Fruit fly (Drosophila melanogaster) whole organism, embryonic: Measurements from ENCODE around the gene RpL23A.

ENCODE experiments used
- Adf1 ChIP-seq: fragments of 200-800 bp; sonication (Bioruptor generic); IDR thresholded peaks from 2 replicates; pipeline ENCODE4 v1.3.6; 2022; ENCODE audit warnings: missing biosample characterization, missing genetic modification characterization
- Bgb ChIP-seq: fragments of 200-800 bp; sonication (Bioruptor generic); IDR thresholded peaks from 2 replicates; pipeline ENCODE4 v1.3.6; 2022; ENCODE audit warnings: missing biosample characterization, missing genetic modification characterization; ENCODE audit not compliant: partially characterized antibody
- CG1024 ChIP-seq: fragments of 200-800 bp; sonication (Bioruptor generic); IDR thresholded peaks from 2 replicates; pipeline ENCODE4 v1.3.6; 2022; ENCODE audit warnings: missing biosample characterization, missing genetic modification characterization
- CG10543 ChIP-seq: fragments of 200-800 bp; sonication (Bioruptor generic); optimal IDR thresholded peaks from 3 replicates; lab custom pipeline; 2017; ENCODE audit warnings: missing biosample characterization, mild to moderate bottlenecking, missing genetic modification characterization, moderate library complexity
- CG11085 ChIP-seq: fragments of 200-800 bp; sonication (Bioruptor generic); IDR thresholded peaks from 2 replicates; pipeline ENCODE4 v1.3.6; 2022; ENCODE audit warnings: missing biosample characterization, missing genetic modification characterization
- CG11560 ChIP-seq: fragments of 200-800 bp; sonication (Bioruptor generic); IDR thresholded peaks from 3 replicates; pipeline ENCODE4 v1.3.6; 2022; ENCODE audit warnings: missing biosample characterization, missing genetic modification characterization
- CG14710 ChIP-seq: fragments of 200-800 bp; sonication (Bioruptor generic); optimal IDR thresholded peaks from 3 replicates; lab custom pipeline; 2019; ENCODE audit warnings: missing biosample characterization, mild to moderate bottlenecking, missing genetic modification characterization, moderate library complexity
- CG18011 ChIP-seq: fragments of 200-800 bp; sonication (Bioruptor generic); optimal IDR thresholded peaks from 2 replicates; lab custom pipeline; 2017; ENCODE audit warnings: missing biosample characterization, missing genetic modification characterization, mild to moderate bottlenecking, moderate library complexity, missing genotype
- CG18476 ChIP-seq: fragments of 200-800 bp; sonication (Bioruptor generic); optimal IDR thresholded peaks from 2 replicates; lab custom pipeline; 2016; ENCODE audit warnings: missing biosample characterization, mild to moderate bottlenecking, missing genetic modification characterization
- CG30403 ChIP-seq: fragments of 200-800 bp; sonication (Bioruptor generic); optimal IDR thresholded peaks from 3 replicates; lab custom pipeline; 2016; ENCODE audit warnings: missing biosample characterization, missing genetic modification characterization
- CG32532 ChIP-seq: fragments of 200-800 bp; sonication (Bioruptor generic); IDR thresholded peaks from 2 replicates; pipeline ENCODE4 v1.3.6; 2022; ENCODE audit warnings: missing biosample characterization, missing genetic modification characterization
- CG32767 ChIP-seq: fragments of 200-800 bp; sonication (Bioruptor generic); IDR thresholded peaks from 2 replicates; pipeline ENCODE4 v1.3.6; 2022; ENCODE audit warnings: missing biosample characterization, missing genetic modification characterization
- CG33213 ChIP-seq: fragments of 200-800 bp; sonication (Bioruptor generic); optimal IDR thresholded peaks from 3 replicates; lab custom pipeline; 2016; ENCODE audit warnings: missing biosample characterization, missing genetic modification characterization
- CG3407 ChIP-seq: fragments of 200-800 bp; sonication (Bioruptor generic); optimal IDR thresholded peaks from 2 replicates; lab custom pipeline; 2018; ENCODE audit warnings: missing biosample characterization, mild to moderate bottlenecking, missing genetic modification characterization
- CG34422 ChIP-seq: fragments of 200-800 bp; sonication (Bioruptor generic); IDR thresholded peaks from 3 replicates; pipeline ENCODE4 v1.3.6; 2022; ENCODE audit warnings: missing biosample characterization, missing genetic modification characterization
- CG3847 ChIP-seq: fragments of 200-800 bp; sonication (Bioruptor generic); IDR thresholded peaks from 2 replicates; pipeline ENCODE4 v1.3.6; 2022; ENCODE audit warnings: missing biosample characterization, missing genetic modification characterization
- CG6175 ChIP-seq: fragments of 200-800 bp; sonication (Bioruptor generic); IDR thresholded peaks from 3 replicates; pipeline ENCODE4 v1.3.6; 2022; ENCODE audit warnings: missing biosample characterization, missing genetic modification characterization
- CG6813 ChIP-seq: fragments of 200-800 bp; sonication (Bioruptor generic); optimal IDR thresholded peaks from 2 replicates; lab custom pipeline; 2017; ENCODE audit warnings: missing biosample characterization, missing genetic modification characterization, mild to moderate bottlenecking, moderate library complexity, missing genetic modification reagents
- CHES-1-like ChIP-seq: fragments of 200-800 bp; sonication (Bioruptor generic); optimal IDR thresholded peaks from 2 replicates; lab custom pipeline; 2016; ENCODE audit warnings: missing biosample characterization, missing genetic modification characterization
- Deaf1 ChIP-seq: fragments of 200-800 bp; optimal IDR thresholded peaks from 3 replicates; lab custom pipeline; 2019; ENCODE audit warnings: missing biosample characterization, mild to moderate bottlenecking, missing genetic modification characterization, moderate library complexity
- Dip2 ChIP-seq: fragments of 200-800 bp; sonication (Bioruptor generic); IDR thresholded peaks from 2 replicates; pipeline ENCODE4 v1.3.6; 2022; ENCODE audit warnings: missing biosample characterization, missing genetic modification characterization
- Ets65A ChIP-seq: fragments of 200-800 bp; sonication (Bioruptor generic); peaks from one replicate; lab custom pipeline; 2016; ENCODE audit warnings: missing biosample characterization, missing genetic modification characterization
- Hmr ChIP-seq: fragments of 200-800 bp; sonication (Bioruptor generic); optimal IDR thresholded peaks from 3 replicates; lab custom pipeline; 2017; ENCODE audit warnings: mild to moderate bottlenecking, missing biosample characterization, missing genetic modification reagents, missing genetic modification characterization
- Hr39 ChIP-seq: fragments of >200 bp; optimal IDR thresholded peaks from 2 replicates; lab custom pipeline; 2017
- MBD-R2 ChIP-seq: fragments of 200-800 bp; sonication (Bioruptor generic); IDR thresholded peaks from 2 replicates; pipeline ENCODE4 v1.3.6; 2022; ENCODE audit warnings: missing biosample characterization, missing genetic modification characterization
- Med ChIP-seq: fragments of 200-800 bp; sonication (Bioruptor generic); peaks from one replicate; lab custom pipeline; 2016; ENCODE audit warnings: missing biosample characterization, missing genetic modification characterization, mild to moderate bottlenecking, inconsistent platforms, moderate library complexity
- Nf-YB ChIP-seq: fragments of 200-800 bp; sonication (Bioruptor generic); optimal IDR thresholded peaks from 3 replicates; lab custom pipeline; 2019; ENCODE audit warnings: missing biosample characterization, mild to moderate bottlenecking, missing genetic modification characterization, moderate library complexity
- Nf-YC ChIP-seq: fragments of 200-800 bp; optimal IDR thresholded peaks from 3 replicates; lab custom pipeline; 2019; ENCODE audit warnings: missing biosample characterization, mild to moderate bottlenecking, missing genetic modification characterization, moderate library complexity
- Optix ChIP-seq: fragments of 200-800 bp; sonication (Bioruptor generic); IDR thresholded peaks from 3 replicates; pipeline ENCODE4 v1.3.6; 2022; ENCODE audit warnings: missing biosample characterization, missing genetic modification characterization
- Scr ChIP-seq: fragments of 200-800 bp; sonication (Bioruptor generic); IDR thresholded peaks from 2 replicates; pipeline ENCODE4 v1.3.6; 2022; ENCODE audit warnings: missing biosample characterization, missing genetic modification characterization; ENCODE audit not compliant: partially characterized antibody
- Vsx1 ChIP-seq: fragments of 200-800 bp; sonication (Bioruptor generic); optimal IDR thresholded peaks from 2 replicates; lab custom pipeline; 2017; ENCODE audit warnings: missing biosample characterization, mild to moderate bottlenecking, missing genetic modification characterization, missing genetic modification reagents
- ac ChIP-seq: fragments of 200-800 bp; sonication (Bioruptor generic); optimal IDR thresholded peaks from 3 replicates; lab custom pipeline; 2017; ENCODE audit warnings: missing biosample characterization, mild to moderate bottlenecking, missing genetic modification characterization
- ase ChIP-seq: fragments of 200-800 bp; sonication (Bioruptor generic); IDR thresholded peaks from 3 replicates; pipeline ENCODE4 v1.3.6; 2022; ENCODE audit warnings: missing biosample characterization, missing genetic modification characterization
- caup ChIP-seq: fragments of 200-800 bp; sonication (Bioruptor generic); optimal IDR thresholded peaks from 3 replicates; lab custom pipeline; 2017; ENCODE audit warnings: missing biosample characterization, mild to moderate bottlenecking, missing genetic modification characterization, moderate library complexity; ENCODE audit not compliant: severe bottlenecking
- chif ChIP-seq, 2 experiments: fragments of 200-800 bp; sonication (Bioruptor generic); optimal IDR thresholded peaks; 3 replicates each; lab custom pipeline; 2016; ENCODE audit warnings: missing biosample characterization in 2 of 2, missing genetic modification characterization in 2 of 2
- chn ChIP-seq: fragments of 200-800 bp; sonication (Bioruptor generic); optimal IDR thresholded peaks from 2 replicates; lab custom pipeline; 2016; ENCODE audit warnings: missing biosample characterization, missing genetic modification characterization
- ewg ChIP-seq: fragments of 200-800 bp; sonication (Bioruptor generic); optimal IDR thresholded peaks from 3 replicates; lab custom pipeline; 2017; ENCODE audit warnings: mild to moderate bottlenecking, missing biosample characterization, missing genetic modification reagents, missing genetic modification characterization
- eyg ChIP-seq: fragments of 200-800 bp; sonication (Bioruptor generic); optimal IDR thresholded peaks from 3 replicates; lab custom pipeline; 2016; ENCODE audit warnings: missing biosample characterization, missing genetic modification characterization
- fd96Cb ChIP-seq: fragments of 200-800 bp; sonication (Bioruptor generic); optimal IDR thresholded peaks from 2 replicates; lab custom pipeline; 2018; ENCODE audit warnings: missing biosample characterization, mild to moderate bottlenecking, missing genetic modification characterization, moderate library complexity
- knrl ChIP-seq: fragments of 200-800 bp; sonication (Bioruptor generic); IDR thresholded peaks from 3 replicates; pipeline ENCODE4 v1.3.6; 2022; ENCODE audit warnings: missing biosample characterization, missing genetic modification characterization; ENCODE audit not compliant: partially characterized antibody
- nmo ChIP-seq: fragments of 200-800 bp; sonication (Bioruptor generic); optimal IDR thresholded peaks from 2 replicates; lab custom pipeline; 2018; ENCODE audit warnings: missing biosample characterization, mild to moderate bottlenecking, missing genetic modification characterization, moderate library complexity
- onecut ChIP-seq: fragments of 200-800 bp; sonication (Bioruptor generic); IDR thresholded peaks from 2 replicates; pipeline ENCODE4 v1.3.6; 2022; ENCODE audit warnings: missing biosample characterization, missing genetic modification characterization
- sens ChIP-seq: fragments of 200-800 bp; sonication (Bioruptor generic); peaks from one replicate; lab custom pipeline; 2016; ENCODE audit warnings: missing biosample characterization, missing genetic modification characterization
- seq ChIP-seq: fragments of 200-800 bp; sonication (Bioruptor generic); IDR thresholded peaks from 2 replicates; pipeline ENCODE4 v1.3.6; 2022; ENCODE audit warnings: missing biosample characterization, missing genetic modification characterization
- shn ChIP-seq: fragments of 200-800 bp; sonication (Bioruptor generic); optimal IDR thresholded peaks from 3 replicates; lab custom pipeline; 2016; ENCODE audit warnings: missing biosample characterization, missing genetic modification characterization
- sna ChIP-seq: fragments of 200-800 bp; sonication (Bioruptor generic); IDR thresholded peaks from 2 replicates; pipeline ENCODE4 v1.3.6; 2022; ENCODE audit warnings: missing biosample characterization, missing genetic modification characterization; ENCODE audit not compliant: partially characterized antibody
- so ChIP-seq: fragments of 200-800 bp; sonication (Bioruptor generic); IDR thresholded peaks from 3 replicates; pipeline ENCODE4 v1.3.6; 2022; ENCODE audit warnings: missing biosample characterization, missing genetic modification characterization
- sr ChIP-seq: fragments of 200-800 bp; sonication (Bioruptor generic); IDR thresholded peaks from 3 replicates; pipeline ENCODE4 v1.3.6; 2022; ENCODE audit warnings: missing biosample characterization, missing genetic modification characterization
- trh ChIP-seq: fragments of 200-800 bp; sonication (Bioruptor generic); optimal IDR thresholded peaks from 2 replicates; lab custom pipeline; 2016; ENCODE audit warnings: missing biosample characterization, missing genetic modification characterization
- zen2 ChIP-seq: fragments of 200-800 bp; sonication (Bioruptor generic); IDR thresholded peaks from 3 replicates; pipeline ENCODE4 v1.3.6; 2022; ENCODE audit warnings: missing biosample characterization, missing genetic modification characterization; ENCODE audit not compliant: partially characterized antibody

The RpL23A gene

DNA sequence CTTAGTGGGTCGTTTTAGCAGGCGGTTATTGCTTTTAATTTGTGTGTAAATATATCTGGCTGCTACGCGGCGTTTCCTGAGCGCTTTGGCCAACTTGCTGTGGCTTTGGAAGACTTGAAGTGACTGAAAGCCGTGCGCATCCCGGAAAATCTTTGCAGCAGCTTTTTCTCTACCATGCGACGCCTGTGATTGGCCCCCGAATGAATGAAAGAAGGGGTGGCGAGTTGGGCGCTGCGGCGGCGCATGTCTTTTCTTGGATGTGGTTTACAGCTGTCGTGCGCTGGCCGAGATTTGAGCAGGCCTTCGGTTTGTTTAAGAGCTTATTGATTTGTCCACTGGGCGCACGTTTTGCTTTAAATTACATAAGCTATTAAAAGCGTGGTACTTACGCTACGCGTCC is 4.9 kb downstream of the RpL23A start:
- TF ChIP-seq Nf-YB (GFP tag; lab: Kevin White, UChicago) (peak; percentile 81), ewg (peak; percentile 83), CG33213 (GFP tag; lab: Kevin White, UChicago) (no peak), onecut (GFP tag; lab: Robert Waterston, UW) (peak; percentile 85), Hr39 (no peak), Ets65A (GFP tag; lab: Kevin White, UChicago) (no peak), Deaf1 (tag; lab: Kevin White, UChicago) (peak; percentile 68), so (GFP tag; lab: Robert Waterston, UW) (no peak), Med (peak; percentile 59), MBD-R2 (peak; percentile 36), CG32767 (GFP tag; lab: Robert Waterston, UW) (peak; percentile 48; the same call in 1 of the 2 replicates), Nf-YC (tag; lab: Kevin White, UChicago) (peak; percentile 89)

DNA sequence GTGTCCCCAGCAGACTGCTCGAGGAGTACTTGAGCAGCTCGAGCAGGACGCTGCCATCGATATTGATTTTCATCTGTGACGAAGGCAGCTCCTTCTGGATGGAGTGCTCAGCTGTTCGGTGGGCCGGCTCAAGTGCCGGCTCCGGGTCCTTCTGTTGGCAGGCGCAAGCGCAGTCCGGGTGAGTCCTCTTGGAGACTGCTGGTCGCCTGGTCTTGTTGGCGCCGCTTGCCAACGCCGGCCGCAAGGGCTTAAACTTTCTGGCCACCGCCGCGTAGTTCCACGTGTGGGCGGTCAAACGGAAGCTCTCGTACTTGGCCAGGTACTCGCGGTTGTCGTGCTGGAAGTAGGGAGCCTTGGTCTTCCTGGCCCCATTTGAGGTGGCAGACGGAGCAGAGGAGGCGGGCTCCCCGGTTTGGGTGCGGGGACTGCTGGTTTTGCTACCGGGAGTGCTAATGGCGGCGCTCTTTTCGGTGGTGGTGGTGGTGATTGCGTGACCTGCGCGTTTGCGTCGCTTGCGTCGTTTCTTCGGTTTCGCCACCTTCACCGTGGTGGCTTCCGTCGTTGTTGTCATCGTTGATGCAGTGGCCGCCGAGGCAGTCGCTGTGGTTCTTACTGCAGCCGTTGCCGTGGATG is 6.6 kb downstream of the RpL23A start:
- TF ChIP-seq CG30403 (GFP tag; lab: Kevin White, UChicago) (no peak), CG34422 (GFP tag; lab: Robert Waterston, UW) (peak; percentile 58; the same call in 1 of the 3 replicates), CG6813 (GFP tag; lab: Kevin White, UChicago) (no peak), CG18011 (GFP tag; lab: Kevin White, UChicago) (no peak), CG18476 (GFP tag; lab: Kevin White, UChicago) (no peak), CG32532 (GFP tag; lab: Robert Waterston, UW) (no peak), ase (GFP tag; lab: Robert Waterston, UW) (no peak), sr (GFP tag; lab: Robert Waterston, UW) (no peak), shn (GFP tag; lab: Kevin White, UChicago) (no peak), Adf1 (GFP tag; lab: Robert Waterston, UW) (peak; percentile 58; the same call in 1 of the 2 replicates), Vsx1 (GFP tag; lab: Kevin White, UChicago) (no peak), CG1024 (GFP tag; lab: Robert Waterston, UW) (no peak), CG14710 (tag; lab: Kevin White, UChicago) (no peak), Hmr (GFP tag; lab: Kevin White, UChicago) (no peak), CG11560 (tag; lab: Robert Waterston, UW) (no peak), eyg (GFP tag; lab: Kevin White, UChicago) (no peak), caup (GFP tag; lab: Kevin White, UChicago) (no peak), seq (GFP tag; lab: Robert Waterston, UW) (0 out of 2 replicates have a peak, but pooled peaks have one; percentile 24), ac (no peak), CG6175 (no peak), CHES-1-like (GFP tag; lab: Kevin White, UChicago) (no peak), fd96Cb (tag; lab: Kevin White, UChicago) (no peak), CG10543 (GFP tag; lab: Kevin White, UChicago) (peak; percentile 25), Optix (GFP tag; lab: Robert Waterston, UW) (no peak), Bgb (GFP tag; lab: Robert Waterston, UW) (0 out of 2 replicates have a peak, but pooled peaks have one; percentile 24), sna (GFP tag; lab: Robert Waterston, UW) (0 out of 2 replicates have a peak, but pooled peaks have one; percentile 23), knrl (GFP tag; lab: Robert Waterston, UW) (no peak), chif (GFP tag; optimal IDR thresholded peaks at IDR 0.05; lab: Kevin White, UChicago) (no peak), trh (GFP tag; lab: Kevin White, UChicago) (no peak), nmo (no peak), Scr (0 out of 2 replicates have a peak, but pooled peaks have one; percentile 18), Dip2 (GFP tag; lab: Robert Waterston, UW) (no peak), chn (GFP tag; lab: Kevin White, UChicago) (no peak), sens (GFP tag; lab: Kevin White, UChicago) (no peak), CG3407 (GFP tag; lab: Kevin White, UChicago) (no peak), CG11085 (GFP tag; lab: Robert Waterston, UW) (no peak), zen2 (peak; percentile 30; the same call in 2 of the 3 replicates), CG3847 (no peak)
